Fruit fly (Drosophila melanogaster): ENCODE data around the gene CG43673.

The CG43673 gene

DNA sequence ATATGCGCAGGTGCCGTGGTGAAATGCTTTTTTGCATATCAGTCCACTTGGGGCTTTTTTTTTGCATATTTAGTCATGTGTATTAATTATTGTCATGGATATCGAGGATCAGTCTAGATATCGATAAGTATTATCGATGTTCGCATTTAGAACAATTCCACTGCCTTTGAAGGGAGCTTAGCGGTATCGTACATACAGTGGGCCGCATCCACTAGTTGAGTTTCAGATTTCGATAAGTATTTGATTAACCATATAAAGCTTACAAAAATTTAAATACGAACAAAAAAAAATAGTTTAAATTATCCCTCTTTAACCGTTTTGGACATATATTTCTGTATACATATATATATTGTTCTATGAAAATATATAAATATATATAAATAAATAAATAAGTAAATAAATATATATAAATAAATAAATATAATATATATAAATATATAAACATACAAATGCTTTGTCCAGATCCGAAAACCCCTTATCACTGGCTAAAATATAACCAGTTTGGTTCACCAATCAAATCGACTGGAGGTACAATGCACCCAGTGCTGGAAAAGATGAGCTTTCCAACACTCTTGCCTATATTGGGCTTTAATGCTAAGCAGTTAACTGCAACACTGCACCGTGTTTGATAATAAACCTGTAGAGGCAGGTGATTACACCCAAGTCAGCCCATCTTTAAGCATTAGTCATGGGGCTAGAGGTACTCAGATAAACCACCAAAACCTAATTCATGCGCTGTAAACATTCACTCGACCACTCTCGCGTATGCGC is 24.1 kb downstream of the CG43673 start (continued):
- TF ChIP-seq bigmax (GFP tag; optimal IDR thresholded peaks at IDR 0.05): no peak
- no peak for TF ChIP-seq HmgZ (tag; optimal IDR thresholded peaks at IDR 0.05)
- no peak for TF ChIP-seq CG7556 (GFP tag; optimal IDR thresholded peaks at IDR 0.05)
- no peak for TF ChIP-seq da (GFP tag; optimal IDR thresholded peaks at IDR 0.05)
- no peak for TF ChIP-seq CG9727 (GFP tag; optimal IDR thresholded peaks at IDR 0.05)
- no peak for TF ChIP-seq run (tag; optimal IDR thresholded peaks at IDR 0.05)
- no peak for TF ChIP-seq CG6272 (GFP tag; IDR thresholded peaks at IDR 0.05)
- no peak for TF ChIP-seq slp2 (GFP tag; optimal IDR thresholded peaks at IDR 0.05)
- no peak for TF ChIP-seq aop (GFP tag; IDR thresholded peaks at IDR 0.05)
- no peak for TF ChIP-seq D (optimal IDR thresholded peaks at IDR 0.05)
- no peak for TF ChIP-seq D (GFP tag; optimal IDR thresholded peaks at IDR 0.05)
- TF ChIP-seq Mes4 (GFP tag; optimal IDR thresholded peaks at IDR 0.05): no peak
- no peak for TF ChIP-seq CG7372 (GFP tag; IDR thresholded peaks at IDR 0.05)
- TF ChIP-seq CG17385 (GFP tag; optimal IDR thresholded peaks at IDR 0.05): peak; percentile 36
- TF ChIP-seq nerfin-1 (tag; optimal IDR thresholded peaks at IDR 0.05): no peak
- no peak for TF ChIP-seq CG17328 (GFP tag; IDR thresholded peaks at IDR 0.05)
- no peak for TF ChIP-seq emc (GFP tag; optimal IDR thresholded peaks at IDR 0.05)
- TF ChIP-seq CG11723 (GFP tag; optimal IDR thresholded peaks at IDR 0.05): no peak
- TF ChIP-seq CG8388 (GFP tag; optimal IDR thresholded peaks at IDR 0.05): peak; percentile 32
- TF ChIP-seq Ets97D (GFP tag; optimal IDR thresholded peaks at IDR 0.05): no peak
- TF ChIP-seq ttk (GFP tag; IDR thresholded peaks at IDR 0.05): no peak
- peak; percentile 25 for TF ChIP-seq dmrt11E (tag; optimal IDR thresholded peaks at IDR 0.05)
- peak; percentile 54 for TF ChIP-seq sug (tag; optimal IDR thresholded peaks at IDR 0.05)
- no peak for TF ChIP-seq CG31441 (GFP tag; IDR thresholded peaks at IDR 0.05)
- TF ChIP-seq dimm (GFP tag; IDR thresholded peaks at IDR 0.05): no peak
- TF ChIP-seq CG17802 (tag; optimal IDR thresholded peaks at IDR 0.05): peak; percentile 53
- TF ChIP-seq CG14050 (GFP tag; IDR thresholded peaks at IDR 0.05): no peak
- TF ChIP-seq CG17361 (GFP tag; IDR thresholded peaks at IDR 0.05): no peak
- TF ChIP-seq CG17612 (GFP tag; IDR thresholded peaks at IDR 0.05): no peak
- TF ChIP-seq Lim3 (GFP tag; IDR thresholded peaks at IDR 0.05): no peak
- no peak for TF ChIP-seq peb (GFP tag; IDR thresholded peaks at IDR 0.05)
- no peak for TF ChIP-seq Ravus (GFP tag; IDR thresholded peaks at IDR 0.05)
- no peak for TF ChIP-seq bab2 (GFP tag; optimal IDR thresholded peaks at IDR 0.05)
- no peak for TF ChIP-seq Bteb2 (GFP tag; optimal IDR thresholded peaks at IDR 0.05)
- no peak for TF ChIP-seq ara (GFP tag; IDR thresholded peaks at IDR 0.05)
- TF ChIP-seq CG4360 (GFP tag; IDR thresholded peaks at IDR 0.05): no peak
- TF ChIP-seq maf-S (GFP tag; optimal IDR thresholded peaks at IDR 0.05): no peak
- TF ChIP-seq Atf6 (GFP tag; IDR thresholded peaks at IDR 0.05): no peak
- peak; percentile 75; the same call in 3 of the 4 replicates for TF ChIP-seq Dll (GFP tag; IDR thresholded peaks at IDR 0.05; ENCODE audit: partially characterized antibody)
- TF ChIP-seq CG13424 (tag; optimal IDR thresholded peaks at IDR 0.05): peak; percentile 34
- TF ChIP-seq CG2712 (tag; optimal IDR thresholded peaks at IDR 0.05): peak; percentile 31
- peak; percentile 31 for TF ChIP-seq B-H2 (GFP tag; optimal IDR thresholded peaks at IDR 0.05)
- no peak for TF ChIP-seq tx (GFP tag; optimal IDR thresholded peaks at IDR 0.05)
- peak; percentile 72 for TF ChIP-seq ssp (GFP tag; IDR thresholded peaks at IDR 0.05)
- TF ChIP-seq CG7987 (GFP tag; optimal IDR thresholded peaks at IDR 0.05): no peak
- TF ChIP-seq CTCF (GFP tag; optimal IDR thresholded peaks at IDR 0.05): no peak
- no peak for TF ChIP-seq CG16863 (GFP tag; optimal IDR thresholded peaks at IDR 0.05)
- no peak for TF ChIP-seq tin (GFP tag; optimal IDR thresholded peaks at IDR 0.05)
- TF ChIP-seq cas (GFP tag; IDR thresholded peaks at IDR 0.05): no peak
- no peak for TF ChIP-seq lov (optimal IDR thresholded peaks at IDR 0.05)
- no peak for TF ChIP-seq lov (GFP tag; IDR thresholded peaks at IDR 0.05)
- TF ChIP-seq gcm2 (GFP tag; optimal IDR thresholded peaks at IDR 0.05): no peak
- peak; percentile 53; the same call in 1 of the 2 replicates for TF ChIP-seq nerfin-2 (GFP tag; IDR thresholded peaks at IDR 0.05; ENCODE audit: partially characterized antibody)
